Fruit fly (Drosophila melanogaster): Measurements from ENCODE around the gene tfc.
A peak's percentile ranks its signal among the peaks of the same experiment; 100 is the strongest.

Gene tfc

DNA sequence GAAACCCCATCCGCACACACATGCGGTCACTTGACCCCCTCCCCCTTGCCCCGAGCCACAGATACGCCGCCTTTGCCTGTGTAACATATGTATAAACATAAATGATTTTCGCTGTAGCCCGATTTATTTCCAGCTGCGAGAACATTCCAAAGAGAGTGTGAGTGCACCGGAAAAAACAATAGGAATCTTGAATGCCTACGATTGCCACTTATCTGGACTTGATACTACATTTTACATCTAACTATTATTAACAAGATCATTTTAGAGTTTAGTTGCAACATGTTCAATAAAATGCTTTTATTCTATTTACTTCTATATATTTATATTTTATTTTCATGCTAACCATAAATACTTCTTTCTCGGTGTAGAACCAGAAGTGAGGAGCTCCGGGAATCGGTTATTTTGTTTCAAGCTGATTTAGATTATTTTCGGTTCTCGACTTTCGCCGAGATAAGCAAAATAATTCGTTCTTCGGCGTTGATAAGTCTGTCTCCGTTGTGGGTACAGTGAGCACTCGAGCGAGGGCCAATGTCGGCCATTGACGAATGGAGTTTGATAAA is 43.9 kb downstream of the tfc start (continued):
- peak; percentile 27 to 82 for TF ChIP-seq Hr51 (GFP tag; optimal IDR thresholded peaks at IDR 0.05)
- no peak for TF ChIP-seq D (optimal IDR thresholded peaks at IDR 0.05)
- TF ChIP-seq D (GFP tag; optimal IDR thresholded peaks at IDR 0.05) = peak; percentile 87
- TF ChIP-seq pfk (GFP tag; optimal IDR thresholded peaks at IDR 0.05) = peak; percentile 1

DNA sequence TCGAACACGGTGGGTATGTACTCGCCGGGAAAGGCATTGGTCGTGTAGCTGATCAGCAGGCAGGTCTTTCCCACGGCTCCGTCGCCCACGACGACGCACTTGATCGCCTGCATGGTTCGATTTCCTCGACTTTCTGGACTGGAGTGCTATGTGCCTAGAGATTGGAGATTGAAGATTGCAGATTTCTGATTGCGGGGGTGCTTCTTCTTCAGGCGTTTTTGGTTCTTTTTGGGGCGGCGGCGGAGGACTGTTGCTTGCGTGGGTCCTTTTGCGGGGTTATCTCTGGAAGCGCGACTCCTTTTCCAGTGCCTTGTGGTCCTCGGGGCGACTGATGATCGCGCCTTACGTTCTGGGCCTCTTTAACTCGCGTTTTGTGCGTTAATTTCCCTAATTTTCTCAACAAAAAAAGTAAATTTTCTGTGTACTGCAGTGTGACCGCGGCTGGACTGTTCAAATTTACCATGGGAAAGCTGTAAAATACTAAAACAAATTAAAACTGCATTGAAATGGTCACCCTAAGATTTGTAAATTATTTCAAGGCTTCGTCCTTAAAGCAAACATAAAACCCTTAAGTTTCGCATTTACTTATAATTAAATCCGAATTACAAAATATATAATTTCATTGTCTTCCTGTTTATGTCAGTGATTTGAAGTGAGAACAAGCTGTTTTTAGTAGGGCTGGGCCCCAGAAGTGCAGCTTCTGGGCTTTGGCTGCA is 46.1 kb downstream of the tfc start, which contains the start of the genes Rac1 and Acat2:
TSS of gene Rac1 (minus strand) at position 450 of the 716 bp plus-strand sequence.
TSS of gene Acat2 (plus strand) at position 711 of the 716 bp plus-strand sequence.
- TF ChIP-seq zf30C (GFP tag; optimal IDR thresholded peaks at IDR 0.05) (peak; percentile 20), CG8478 (optimal IDR thresholded peaks at IDR 0.05) (no peak), sisA (GFP tag; IDR thresholded peaks at IDR 0.05) (no peak), CG14965 (GFP tag; optimal IDR thresholded peaks at IDR 0.05; ENCODE audit: borderline replicate concordance) (no peak), CG10565 (GFP tag; optimal IDR thresholded peaks at IDR 0.05) (no peak), pb (GFP tag; optimal IDR thresholded peaks at IDR 0.05) (no peak), sens-2 (GFP tag; IDR thresholded peaks at IDR 0.05) (no peak), zfh1 (GFP tag; IDR thresholded peaks at IDR 0.05) (no peak), odd (GFP tag; optimal IDR thresholded peaks at IDR 0.05) (no peak), h (optimal IDR thresholded peaks at IDR 0.05) (no peak), PHDP (tag; optimal IDR thresholded peaks at IDR 0.05) (no peak), CG10147 (GFP tag; optimal IDR thresholded peaks at IDR 0.05) (no peak), Poxn (GFP tag; IDR thresholded peaks at IDR 0.05) (no peak), pros (GFP tag; optimal IDR thresholded peaks at IDR 0.05) (no peak), Hmr (GFP tag; optimal IDR thresholded peaks at IDR 0.05) (no peak), Dip3 (GFP tag; optimal IDR thresholded peaks at IDR 0.05) (peak; percentile 11), E2f2 (GFP tag; IDR thresholded peaks at IDR 0.05) (peak; percentile 80), D19B (GFP tag; optimal IDR thresholded peaks at IDR 0.05) (no peak), TFAM (GFP tag; optimal IDR thresholded peaks at IDR 0.05) (no peak), bbx (GFP tag; IDR thresholded peaks at IDR 0.05; ENCODE audit: partially characterized antibody) (no peak), ap (GFP tag; IDR thresholded peaks at IDR 0.05) (no peak), Hr39 (optimal IDR thresholded peaks at IDR 0.05) (no peak), stc (GFP tag; IDR thresholded peaks at IDR 0.05) (no peak), CG3847 (GFP tag; IDR thresholded peaks at IDR 0.05) (peak; percentile 70), CG31441 (GFP tag; IDR thresholded peaks at IDR 0.05) (no peak), CG7963 (GFP tag; IDR thresholded peaks at IDR 0.05; ENCODE audit: partially characterized antibody) (no peak), lola (GFP tag; optimal IDR thresholded peaks at IDR 0.05) (peak in 1 of 3 experiments; percentile 9), CG14860 (GFP tag; IDR thresholded peaks at IDR 0.05; ENCODE audit: partially characterized antibody) (0 out of 3 replicates have a peak, but pooled peaks have one; percentile 21), twi (tag; optimal IDR thresholded peaks at IDR 0.05) (peak; percentile 31), CG10959 (GFP tag; IDR thresholded peaks at IDR 0.05) (no peak), Fer2 (tag; optimal IDR thresholded peaks at IDR 0.05) (no peak), danr (GFP tag; IDR thresholded peaks at IDR 0.05) (no peak), Aef1 (GFP tag; IDR thresholded peaks at IDR 0.05) (no peak), Xbp1 (GFP tag; optimal IDR thresholded peaks at IDR 0.05) (no peak), Nf-YB (GFP tag; optimal IDR thresholded peaks at IDR 0.05) (no peak), Ptx1 (GFP tag; IDR thresholded peaks at IDR 0.05) (no peak), fu2 (GFP tag; optimal IDR thresholded peaks at IDR 0.05) (no peak), seq (GFP tag; IDR thresholded peaks at IDR 0.05) (no peak), yki (optimal IDR thresholded peaks at IDR 0.05) (no peak), CG13123 (GFP tag; optimal IDR thresholded peaks at IDR 0.05) (peak; percentile 5), fd102C (GFP tag; optimal IDR thresholded peaks at IDR 0.05) (no peak), Side (GFP tag; optimal IDR thresholded peaks at IDR 0.05) (no peak), CG10274 (GFP tag; optimal IDR thresholded peaks at IDR 0.05) (no peak), CG13287 (GFP tag; IDR thresholded peaks at IDR 0.05; ENCODE audit: partially characterized antibody) (peak; percentile 19; the same call in 1 of the 2 replicates), CG17186 (GFP tag; optimal IDR thresholded peaks at IDR 0.05) (peak; percentile 47)

Measured in whole organism, embryonic.